Worm (Caenorhabditis elegans): ENCODE measurements around the gene ZC15.5.

ZC15.5 gene

ce11 chrV:20317442-20317841, 19.7 kb downstream of the ZC15.5 start, which contains the start of gene Y113G7C.1:
Gene Y113G7C.1, plus strand, starts transcription at chrV:20317742.
- TF ChIP-seq nhr-84 (tag; optimal IDR thresholded peaks at IDR 0.05) (no peak), dsc-1 (tag; optimal IDR thresholded peaks at IDR 0.05) (no peak), unc-62 (GFP tag; optimal IDR thresholded peaks at IDR 0.05) (no peak), egl-13 (tag; optimal IDR thresholded peaks at IDR 0.05) (no peak), efl-1 (optimal IDR thresholded peaks at IDR 0.05) (no peak), efl-1 (GFP tag; optimal IDR thresholded peaks at IDR 0.05 in 1 of 2) (no peak), unc-30 (tag; optimal IDR thresholded peaks at IDR 0.05) (no peak)

ce11 chrV:20325417-20325816, 27.7 kb downstream of the ZC15.5 start, which contains the start of gene Y38H6A.1:
Gene Y38H6A.1, plus strand, starts transcription at chrV:20325717.
- TF ChIP-seq lin-15B (tag; optimal IDR thresholded peaks at IDR 0.05), result no peak
- TF ChIP-seq mab-9 (GFP tag; IDR thresholded peaks at IDR 0.05), result no peak
- TF ChIP-seq nhr-85 (tag), result no peak
- no peak for TF ChIP-seq ceh-88 (GFP tag; IDR thresholded peaks at IDR 0.05)
- TF ChIP-seq nhr-71 (tag; optimal IDR thresholded peaks at IDR 0.05), result no peak
- TF ChIP-seq grh-1 (GFP tag; IDR thresholded peaks at IDR 0.05), result no peak
- no peak for TF ChIP-seq nhr-47 (tag; optimal IDR thresholded peaks at IDR 0.05)
- no peak for TF ChIP-seq lin-35 (GFP tag; optimal IDR thresholded peaks at IDR 0.05)
- no peak for TF ChIP-seq mdl-1 (tag; optimal IDR thresholded peaks at IDR 0.05)
- TF ChIP-seq mef-2 (tag; optimal IDR thresholded peaks at IDR 0.05), result no peak

ce11 chrV:20335264-20335663, 37.5 kb downstream of the ZC15.5 start, which contains the start of gene Y38H6A.5:
Gene Y38H6A.5, minus strand, starts transcription at chrV:20335364.
- peak; percentile 17 for TF ChIP-seq nhr-85 (tag)
- no peak for TF ChIP-seq mef-2 (tag; optimal IDR thresholded peaks at IDR 0.05)

ce11 chrV:20338020-20338419, 40.3 kb downstream of the ZC15.5 start:
- TF ChIP-seq snu-23 (GFP tag; optimal IDR thresholded peaks at IDR 0.05), result no peak
- TF ChIP-seq unc-86 (tag; optimal IDR thresholded peaks at IDR 0.05), result no peak
- no peak for TF ChIP-seq sptf-1 (tag; optimal IDR thresholded peaks at IDR 0.05)
- no peak for TF ChIP-seq egl-27 (tag; optimal IDR thresholded peaks at IDR 0.05)
- TF ChIP-seq ama-1 (optimal IDR thresholded peaks at IDR 0.05), result no peak
- TF ChIP-seq lir-3 (tag; optimal IDR thresholded peaks at IDR 0.05; ENCODE audit: poor library complexity), result no peak
- TF ChIP-seq nhr-47 (tag; optimal IDR thresholded peaks at IDR 0.05), result no peak
- no peak for TF ChIP-seq grh-1 (GFP tag; IDR thresholded peaks at IDR 0.05)

ce11 chrV:20338870-20339269, 41.1 kb downstream of the ZC15.5 start:
- TF ChIP-seq irx-1 (tag; optimal IDR thresholded peaks at IDR 0.05), result peak; percentile 23
- peak; percentile 44 for TF ChIP-seq fkh-10 (GFP tag; optimal IDR thresholded peaks at IDR 0.05)
- no peak for TF ChIP-seq nhr-85 (tag)

- TF ChIP-seq dsc-1 (tag; optimal IDR thresholded peaks at IDR 0.05) (no peak), nhr-90 (tag; optimal IDR thresholded peaks at IDR 0.05; ENCODE audit: poor library complexity) (no peak), nhr-71 (tag; optimal IDR thresholded peaks at IDR 0.05) (no peak), elt-2 (tag; optimal IDR thresholded peaks at IDR 0.05) (no peak), C34B4.2 (tag; optimal IDR thresholded peaks at IDR 0.05) (no peak), irx-1 (tag; optimal IDR thresholded peaks at IDR 0.05) (no peak), unc-30 (tag; optimal IDR thresholded peaks at IDR 0.05) (no peak), Y116A8C.19 (tag; optimal IDR thresholded peaks at IDR 0.05; ENCODE audit: borderline replicate concordance) (no peak), F16B12.6 (tag; optimal IDR thresholded peaks at IDR 0.05) (no peak), nhr-47 (tag; optimal IDR thresholded peaks at IDR 0.05) (no peak), tlp-1 (tag; optimal IDR thresholded peaks at IDR 0.05) (no peak), jun-1 (tag; optimal IDR thresholded peaks at IDR 0.05) (no peak), lin-14 (GFP tag; optimal IDR thresholded peaks at IDR 0.05) (no peak), swsn-7 (tag; optimal IDR thresholded peaks at IDR 0.05) (no peak), sptf-1 (tag; optimal IDR thresholded peaks at IDR 0.05) (no peak), nhr-20 (tag; optimal IDR thresholded peaks at IDR 0.05) (no peak), nhr-12 (tag; optimal IDR thresholded peaks at IDR 0.05) (no peak), isw-1 (GFP tag; IDR thresholded peaks at IDR 0.05) (no peak), lin-39 (tag; optimal IDR thresholded peaks at IDR 0.05) (no peak), ceh-63 (GFP tag; optimal IDR thresholded peaks at IDR 0.05) (no peak)
These were observed 47.1 kb downstream of the ZC15.5 start, which contains the start of gene Y38H6A.3 for ce11 chrV:20344889-20345288. Gene Y38H6A.3, plus strand, starts transcription at chrV:20345189.

All from whole organism, L1 larva.